Fruit fly (Drosophila melanogaster) Kc167 (cell line): ENCODE data around the gene CG3198.

Experiments
- Myc ChIP-seq: fragments of >200 bp; optimal IDR thresholded peaks from 2 replicates; lab custom pipeline; 2017; ENCODE audit warnings: missing external identifiers
- Sin3A ChIP-seq: fragments of >200 bp; optimal IDR thresholded peaks from 2 replicates; lab custom pipeline; 2018; ENCODE audit warnings: missing external identifiers
- h ChIP-seq: fragments of >200 bp; optimal IDR thresholded peaks from 3 replicates; lab custom pipeline; 2018; ENCODE audit warnings: missing external identifiers
- insv ChIP-seq: fragments of >200 bp; optimal IDR thresholded peaks from 3 replicates; lab custom pipeline; 2018; ENCODE audit warnings: missing external identifiers
- psq ChIP-seq: fragments of >200 bp; optimal IDR thresholded peaks from 2 replicates; lab custom pipeline; 2017; ENCODE audit warnings: missing external identifiers
- ttk ChIP-seq: sonication (Bioruptor generic); optimal IDR thresholded peaks from 2 replicates; lab custom pipeline; 2017; ENCODE audit warnings: missing external identifiers

- TF ChIP-seq psq (lab: Kevin White, UChicago) = no peak
- TF ChIP-seq Sin3A (lab: Kevin White, UChicago) = no peak
- TF ChIP-seq h (lab: Kevin White, UChicago) = no peak
- no peak for TF ChIP-seq ttk
- no peak for TF ChIP-seq Myc
- TF ChIP-seq insv (lab: Kevin White, UChicago) = no peak
Observed at dm6 chrX:6631885-6632284, 41.9 kb downstream of the CG3198 start.
